Fruit fly (Drosophila melanogaster): ENCODE measurements around the gene CG17162.

- TF ChIP-seq pan (optimal IDR thresholded peaks at IDR 0.05) = no peak
- TF ChIP-seq Vsx2 (GFP tag; optimal IDR thresholded peaks at IDR 0.05; ENCODE audit: partially characterized antibody) = no peak
- no peak for TF ChIP-seq psq (GFP tag; optimal IDR thresholded peaks at IDR 0.05)
- TF ChIP-seq CG9705 (GFP tag; optimal IDR thresholded peaks at IDR 0.05) = no peak
- no peak for TF ChIP-seq ey (GFP tag; optimal IDR thresholded peaks at IDR 0.05)
- no peak for TF ChIP-seq GATAd (GFP tag; optimal IDR thresholded peaks at IDR 0.05)
- TF ChIP-seq Jra (GFP tag; optimal IDR thresholded peaks at IDR 0.05) = no peak
- no peak for TF ChIP-seq usp (GFP tag; optimal IDR thresholded peaks at IDR 0.05)
- TF ChIP-seq Dfd (GFP tag; optimal IDR thresholded peaks at IDR 0.05) = no peak
- no peak for TF ChIP-seq h (GFP tag; optimal IDR thresholded peaks at IDR 0.05)
Measured at dm6 chrX:23096117-23096817, at the start of gene CG17162.

Measured in whole organism, wandering third instar larva.